Worm (Caenorhabditis elegans) whole organism, L4 larva: Measurements from ENCODE around the gene T20F7.3.
"Not testable (repeated sequence)": the region's sequence is repeated elsewhere in the genome, so short reads cannot be mapped to it uniquely, and the experiment has no call there.

Source experiments
- ceh-62 ChIP-seq: sonication (generic microtip); optimal IDR thresholded peaks from 2 replicates; lab custom pipeline; 2017; ENCODE audit warnings: missing biosample characterization, missing genetic modification characterization
- nhr-10 ChIP-seq: fragments of 150-350 bp; optimal IDR thresholded peaks from 2 replicates; lab custom pipeline; 2014; ENCODE audit warnings: missing biosample characterization, missing genetic modification characterization
- zag-1 ChIP-seq: fragments of 150-350 bp; optimal IDR thresholded peaks from 2 replicates; lab custom pipeline; 2014; ENCODE audit warnings: missing biosample characterization, missing genetic modification characterization

ce11 chrX:16883426-16883825 lies 23.2 kb downstream of the T20F7.3 start, which contains the start of gene Y13C8A.1:
- TF ChIP-seq zag-1, ceh-62, nhr-10 (tag; lab: Kevin White, UChicago): not testable (repeated sequence)
